Worm (Caenorhabditis elegans): Measurements from ENCODE around the gene nhr-99.

DNA sequence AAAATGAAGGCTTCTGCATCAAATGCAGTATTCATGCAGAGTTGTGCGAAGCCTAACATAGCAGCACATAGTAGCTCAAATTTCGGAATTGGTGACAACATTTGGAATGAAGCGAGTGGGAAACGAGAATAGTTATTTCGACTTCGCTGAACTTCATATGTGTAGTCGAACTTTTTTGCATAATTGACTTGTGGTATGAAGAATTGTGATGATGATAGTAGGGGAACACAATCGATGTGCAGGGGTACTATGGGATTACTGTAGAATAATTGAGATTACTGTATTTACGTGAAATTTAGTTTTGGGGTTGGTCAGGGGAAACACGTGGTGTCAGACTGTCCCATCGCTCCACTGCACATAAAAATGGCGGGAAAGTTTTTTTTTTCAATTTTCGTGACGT, 33.7 kb upstream of the nhr-99 start, which contains the start of gene B0554.7:
- no peak for TF ChIP-seq dmd-4 (tag; optimal IDR thresholded peaks at IDR 0.05)
- no peak for TF ChIP-seq sma-9 (GFP tag; optimal IDR thresholded peaks at IDR 0.05)
- TF ChIP-seq sma-9 (tag; optimal IDR thresholded peaks at IDR 0.05): no peak
- no peak for TF ChIP-seq elt-3 (tag; optimal IDR thresholded peaks at IDR 0.05)
- no peak for TF ChIP-seq ceh-16 (tag; optimal IDR thresholded peaks at IDR 0.05)
- TF ChIP-seq nhr-23 (tag; optimal IDR thresholded peaks at IDR 0.05): no peak
- TF ChIP-seq alr-1 (tag; optimal IDR thresholded peaks at IDR 0.05): no peak
- no peak for TF ChIP-seq ceh-82 (tag; optimal IDR thresholded peaks at IDR 0.05)
- no peak for TF ChIP-seq lsy-2 (tag; optimal IDR thresholded peaks at IDR 0.05)
- TF ChIP-seq egl-27 (tag; optimal IDR thresholded peaks at IDR 0.05): no peak

Data from whole organism, L2 larva.